Worm (Caenorhabditis elegans) whole organism, L1 larva: Measurements from ENCODE around the gene F40F9.10.

Experiments used
- aha-1 ChIP-seq: fragments of 150-350 bp; optimal IDR thresholded peaks from 2 replicates; lab custom pipeline; 2014; ENCODE audit warnings: missing biosample characterization, missing genetic modification characterization
- ama-1 ChIP-seq: fragments of 150-350 bp; optimal IDR thresholded peaks from 2 replicates; lab custom pipeline; 2014
- blmp-1 ChIP-seq: fragments of 150-350 bp; optimal IDR thresholded peaks from 2 replicates; lab custom pipeline; 2014; ENCODE audit warnings: missing biosample characterization, missing genetic modification characterization
- ceh-63 ChIP-seq: fragments of 200-800 bp; sonication (Bioruptor generic); optimal IDR thresholded peaks from 2 replicates; lab custom pipeline; 2018; ENCODE audit warnings: mild to moderate bottlenecking, missing genetic modification characterization, missing compliant biosample characterization
- ceh-8 ChIP-seq: fragments of 200-800 bp; sonication (Bioruptor generic); optimal IDR thresholded peaks from 2 replicates; lab custom pipeline; 2018; ENCODE audit warnings: mild to moderate bottlenecking, missing genetic modification characterization, moderate library complexity, missing compliant biosample characterization
- ceh-88 ChIP-seq: fragments of 200-800 bp; sonication (Bioruptor generic); IDR thresholded peaks from 2 replicates; pipeline ENCODE4 v1.3.6; 2022; ENCODE audit warnings: missing genetic modification characterization, missing compliant biosample characterization
- ceh-90 ChIP-seq: sonication (generic microtip); optimal IDR thresholded peaks from 2 replicates; lab custom pipeline; 2016; ENCODE audit warnings: missing genetic modification characterization, missing compliant biosample characterization
- dsc-1 ChIP-seq: sonication (generic microtip); optimal IDR thresholded peaks from 2 replicates; lab custom pipeline; 2016; ENCODE audit warnings: mild to moderate bottlenecking, missing genetic modification characterization, missing compliant biosample characterization
- fkh-4 ChIP-seq: sonication (generic microtip); optimal IDR thresholded peaks from 2 replicates; lab custom pipeline; 2016; ENCODE audit warnings: missing compliant biosample characterization, missing genetic modification characterization, borderline replicate concordance
- fos-1 ChIP-seq: fragments of 150-350 bp; optimal IDR thresholded peaks from 2 replicates; lab custom pipeline; 2014; ENCODE audit warnings: missing biosample characterization, missing genetic modification characterization
- hlh-4 ChIP-seq: sonication (generic microtip); optimal IDR thresholded peaks from 2 replicates; lab custom pipeline; 2016; ENCODE audit warnings: mild to moderate bottlenecking, missing genetic modification characterization, missing compliant biosample characterization
- hpl-2 ChIP-seq: fragments of 150-350 bp; optimal IDR thresholded peaks from 2 replicates; lab custom pipeline; 2014; ENCODE audit warnings: missing biosample characterization, missing genetic modification reagents, missing genetic modification characterization
- lin-13 ChIP-seq: fragments of 150-350 bp; optimal IDR thresholded peaks from 2 replicates; lab custom pipeline; 2014; ENCODE audit warnings: missing biosample characterization, missing genetic modification reagents, missing genetic modification characterization
- lin-15B ChIP-seq: fragments of 150-350 bp; sonication (generic microtip); optimal IDR thresholded peaks from 3 replicates; lab custom pipeline; 2014; ENCODE audit warnings: missing biosample characterization, missing genetic modification characterization
- lin-35 ChIP-seq, 2 experiments: fragments of 150-350 bp; optimal IDR thresholded peaks; 2 replicates each; lab custom pipeline; 2014; ENCODE audit warnings: missing biosample characterization in 2 of 2, missing genetic modification characterization in 2 of 2, missing genetic modification reagents in 2 of 2
- lin-39 ChIP-seq: fragments of 150-350 bp; optimal IDR thresholded peaks from 2 replicates; lab custom pipeline; 2014; ENCODE audit warnings: missing biosample characterization, missing genetic modification reagents, missing genetic modification characterization
- lir-3 ChIP-seq: sonication (generic microtip); optimal IDR thresholded peaks from 2 replicates; lab custom pipeline; 2016; ENCODE audit warnings: mild to moderate bottlenecking, missing genetic modification characterization, moderate library complexity, missing compliant biosample characterization; ENCODE audit not compliant: poor library complexity
- lsy-2 ChIP-seq, 2 experiments: fragments of 150-350 bp; optimal IDR thresholded peaks; 2 replicates each; lab custom pipeline; 2014; ENCODE audit warnings: missing biosample characterization in 2 of 2, missing genetic modification characterization in 2 of 2
- mab-9 ChIP-seq: fragments of 200-800 bp; sonication (Bioruptor generic); IDR thresholded peaks from 2 replicates; pipeline ENCODE4 v1.3.6; 2022; ENCODE audit warnings: missing genetic modification reagents, missing genetic modification characterization, missing compliant biosample characterization
- mdl-1 ChIP-seq, 2 experiments: fragments of 150-350 bp; optimal IDR thresholded peaks; 2 replicates each; lab custom pipeline; 2014 to 2017; ENCODE audit warnings: missing biosample characterization in 2 of 2, missing genetic modification characterization in 2 of 2, inconsistent platforms in 1 of 2
- mef-2 ChIP-seq: fragments of 150-350 bp; optimal IDR thresholded peaks from 2 replicates; lab custom pipeline; 2014; ENCODE audit warnings: missing biosample characterization, missing genetic modification characterization
- nhr-11 ChIP-seq: fragments of 150-350 bp; optimal IDR thresholded peaks from 2 replicates; lab custom pipeline; 2014; ENCODE audit warnings: missing biosample characterization, missing genetic modification characterization
- nhr-19 ChIP-seq: fragments of 200-800 bp; sonication (Bioruptor generic); conservative IDR thresholded peaks from 2 replicates; pipeline ENCODE4 v1.3.6; 2022; ENCODE audit warnings: missing genetic modification characterization, missing compliant biosample characterization
- nhr-20 ChIP-seq: sonication (generic microtip); optimal IDR thresholded peaks from 2 replicates; lab custom pipeline; 2016; ENCODE audit warnings: mild to moderate bottlenecking, missing genetic modification characterization, missing compliant biosample characterization
- nhr-28 ChIP-seq: fragments of 150-350 bp; optimal IDR thresholded peaks from 2 replicates; lab custom pipeline; 2014; ENCODE audit warnings: missing biosample characterization, missing genetic modification characterization
- nhr-77 ChIP-seq: fragments of 150-350 bp; optimal IDR thresholded peaks from 2 replicates; lab custom pipeline; 2014; ENCODE audit warnings: missing biosample characterization, missing genetic modification characterization
- nhr-85 ChIP-seq: sonication (generic microtip); peaks from one replicate; lab custom pipeline; 2016; ENCODE audit warnings: missing genetic modification characterization, inconsistent platforms, missing compliant biosample characterization
- nhr-90 ChIP-seq: sonication (generic microtip); optimal IDR thresholded peaks from 2 replicates; lab custom pipeline; 2016; ENCODE audit warnings: mild to moderate bottlenecking, missing genetic modification characterization, missing compliant biosample characterization; ENCODE audit not compliant: poor library complexity
- pqm-1 ChIP-seq: sonication (generic microtip); optimal IDR thresholded peaks from 3 replicates; lab custom pipeline; 2017; ENCODE audit warnings: missing biosample characterization, missing genetic modification characterization
- skn-1 ChIP-seq: fragments of 150-350 bp; optimal IDR thresholded peaks from 2 replicates; lab custom pipeline; 2014; ENCODE audit warnings: missing biosample characterization, missing genetic modification characterization
- snu-23 ChIP-seq: sonication (generic microtip); optimal IDR thresholded peaks from 2 replicates; lab custom pipeline; 2016; ENCODE audit warnings: missing genetic modification characterization, missing compliant biosample characterization
- sup-37 ChIP-seq: fragments of 200-800 bp; sonication (Bioruptor generic); optimal IDR thresholded peaks from 2 replicates; lab custom pipeline; 2018; ENCODE audit warnings: mild to moderate bottlenecking, missing genetic modification characterization, missing compliant biosample characterization
- tbx-2 ChIP-seq: sonication (generic microtip); optimal IDR thresholded peaks from 2 replicates; lab custom pipeline; 2016; ENCODE audit warnings: missing genetic modification characterization, missing compliant biosample characterization
- unc-30 ChIP-seq: sonication (generic microtip); optimal IDR thresholded peaks from 2 replicates; lab custom pipeline; 2017; ENCODE audit warnings: missing biosample characterization, missing genetic modification characterization
- unc-62 ChIP-seq: fragments of 150-350 bp; optimal IDR thresholded peaks from 2 replicates; lab custom pipeline; 2014; ENCODE audit warnings: missing biosample characterization, missing genetic modification reagents, missing genetic modification characterization
- vab-15 ChIP-seq: sonication (generic microtip); optimal IDR thresholded peaks from 2 replicates; lab custom pipeline; 2017; ENCODE audit warnings: missing genotype, mild to moderate bottlenecking, missing genetic modification characterization, missing compliant biosample characterization
- xbp-1 ChIP-seq: sonication (generic microtip); optimal IDR thresholded peaks from 2 replicates; lab custom pipeline; 2016; ENCODE audit warnings: missing genetic modification characterization, missing compliant biosample characterization
- zip-4 ChIP-seq: fragments of 200-800 bp; sonication (Bioruptor generic); optimal IDR thresholded peaks from 2 replicates; lab custom pipeline; 2018; ENCODE audit warnings: mild to moderate bottlenecking, missing genetic modification characterization, moderate library complexity, missing compliant biosample characterization

Gene F40F9.10

ce11 chrV:9724021-9724671 is 10.7 kb upstream of the F40F9.10 start, which contains the start of gene slcr-46.3 (continued):
- TF ChIP-seq zip-4 (no peak), nhr-20 (tag; lab: Kevin White, UChicago) (no peak), ceh-90 (tag; lab: Kevin White, UChicago) (no peak), sup-37 (GFP tag; lab: Kevin White, UChicago) (no peak), nhr-19 (no peak), nhr-28 (no peak), ceh-8 (GFP tag; lab: Kevin White, UChicago) (no peak), pqm-1 (tag; lab: Kevin White, UChicago) (no peak), unc-30 (no peak), nhr-90 (tag; lab: Kevin White, UChicago) (no peak), aha-1 (tag; lab: Kevin White, UChicago) (no peak), skn-1 (tag; lab: Kevin White, UChicago) (no peak), blmp-1 (tag; lab: Kevin White, UChicago) (peak; percentile 25), snu-23 (GFP tag; lab: Kevin White, UChicago) (peak; percentile 21), ama-1 (lab: Kevin White, UChicago) (no peak), lin-35 (GFP tag; optimal IDR thresholded peaks at IDR 0.05; lab: Kevin White, UChicago) (peak in 1 of 2 experiments; percentile 37), dsc-1 (tag; lab: Kevin White, UChicago) (no peak), fos-1 (tag; lab: Kevin White, UChicago) (no peak), mef-2 (tag; lab: Kevin White, UChicago) (no peak), vab-15 (no peak), xbp-1 (tag; lab: Kevin White, UChicago) (no peak), nhr-77 (tag; lab: Kevin White, UChicago) (no peak), nhr-85 (peak; percentile 76), mab-9 (GFP tag; lab: Robert Waterston, UW) (no peak), mdl-1 (tag; optimal IDR thresholded peaks at IDR 0.05; lab: Kevin White, UChicago) (no peak)

ce11 chrV:9716397-9716796 is 3.0 kb upstream of the F40F9.10 start, which contains the start of gene str-188:
Gene str-188, plus strand, starts transcription at chrV:9716697.
- no peak for TF ChIP-seq lin-15B (tag; lab: Kevin White, UChicago)
- no peak for TF ChIP-seq ceh-88 (GFP tag; lab: Robert Waterston, UW)
- TF ChIP-seq nhr-20 (tag; lab: Kevin White, UChicago) = no peak
- TF ChIP-seq unc-62 (GFP tag; lab: Kevin White, UChicago) = no peak
- no peak for TF ChIP-seq lsy-2 (tag; optimal IDR thresholded peaks at IDR 0.05; lab: Kevin White, UChicago)
- no peak for TF ChIP-seq lir-3
- TF ChIP-seq sup-37 (GFP tag; lab: Kevin White, UChicago) = no peak
- no peak for TF ChIP-seq fkh-4 (tag; lab: Kevin White, UChicago)
- TF ChIP-seq lin-13 (GFP tag; lab: Kevin White, UChicago) = no peak
- TF ChIP-seq nhr-11 (tag; lab: Kevin White, UChicago) = no peak
- TF ChIP-seq hpl-2 (GFP tag; lab: Kevin White, UChicago) = no peak

- no peak for TF ChIP-seq tbx-2
- no peak for TF ChIP-seq ceh-90 (tag; lab: Kevin White, UChicago)
- TF ChIP-seq lin-39 = no peak
- no peak for TF ChIP-seq ceh-63
- TF ChIP-seq skn-1 (tag; lab: Kevin White, UChicago) = no peak
- TF ChIP-seq pqm-1 (tag; lab: Kevin White, UChicago) = no peak
- TF ChIP-seq fos-1 (tag; lab: Kevin White, UChicago) = no peak
- no peak for TF ChIP-seq hlh-4
Measured at ce11 chrV:9714909-9715308, 1.5 kb upstream of the F40F9.10 start, which contains the start of gene F40F9.3. Gene F40F9.3, plus strand, starts transcription at chrV:9715209.
